Worm (Caenorhabditis elegans) whole organism, L2 larva: ENCODE data around the gene srw-100.

Source experiments
- ama-1 ChIP-seq: fragments of 150-350 bp; optimal IDR thresholded peaks from 2 replicates; lab custom pipeline; 2018; ENCODE audit warnings: inconsistent platforms
- blmp-1 ChIP-seq: sonication (generic microtip); optimal IDR thresholded peaks from 2 replicates; lab custom pipeline; 2017; ENCODE audit warnings: missing genetic modification characterization, mild to moderate bottlenecking, missing compliant biosample characterization, antibody characterized with exemption, moderate library complexity; ENCODE audit not compliant: insufficient read depth
- nhr-11 ChIP-seq: fragments of 150-350 bp; optimal IDR thresholded peaks from 2 replicates; lab custom pipeline; 2014; ENCODE audit warnings: missing biosample characterization, missing genetic modification characterization
- nhr-25 ChIP-seq: fragments of 150-350 bp; sonication (generic microtip); optimal IDR thresholded peaks from 3 replicates; lab custom pipeline; 2014; ENCODE audit warnings: missing biosample characterization, missing genetic modification characterization
- nhr-77 ChIP-seq: fragments of 150-350 bp; optimal IDR thresholded peaks from 2 replicates; lab custom pipeline; 2014; ENCODE audit warnings: missing biosample characterization, missing genetic modification characterization
- unc-62 ChIP-seq: fragments of 150-350 bp; optimal IDR thresholded peaks from 2 replicates; lab custom pipeline; 2014; ENCODE audit warnings: missing biosample characterization, missing genetic modification reagents, missing genetic modification characterization

DNA sequence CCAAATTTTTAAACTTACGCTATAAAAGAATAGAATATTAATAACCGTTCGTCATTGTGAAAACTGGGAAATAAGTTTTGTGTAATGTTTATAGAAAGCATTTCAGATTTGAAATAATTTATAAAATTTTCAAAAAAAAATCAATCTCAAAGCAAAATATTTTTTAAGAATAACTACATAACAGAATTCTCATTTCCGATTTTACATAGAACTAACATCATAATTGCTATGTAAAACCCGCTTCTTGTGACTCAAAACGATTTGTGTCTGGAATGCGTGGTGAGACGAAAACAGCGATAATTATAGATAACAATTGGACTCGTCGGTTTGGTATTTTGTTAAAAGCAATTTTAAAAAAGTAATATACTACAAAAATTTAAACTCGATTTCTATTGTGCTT, 30.2 kb upstream of the srw-100 start, which contains the start of gene srw-91:
- TF ChIP-seq nhr-77 (tag; lab: Kevin White, UChicago): no peak
- no peak for TF ChIP-seq nhr-25 (tag; lab: Kevin White, UChicago)
- TF ChIP-seq nhr-11 (tag; lab: Kevin White, UChicago): no peak
- no peak for TF ChIP-seq ama-1
- TF ChIP-seq blmp-1 (tag; lab: Kevin White, UChicago): no peak
- TF ChIP-seq unc-62 (GFP tag; lab: Kevin White, UChicago): no peak
